Worm (Caenorhabditis elegans) whole organism, early embryonic: Measurements from ENCODE around the gene C34E7.3.

ENCODE experiments used
- aly-1 ChIP-seq: sonication (generic microtip); optimal IDR thresholded peaks from 2 replicates; lab custom pipeline; 2016; ENCODE audit warnings: missing genetic modification characterization, missing compliant biosample characterization
- ama-1 ChIP-seq: fragments of 150-350 bp; optimal IDR thresholded peaks from 2 replicates; lab custom pipeline; 2014
- ceh-36 ChIP-seq: sonication (generic microtip); optimal IDR thresholded peaks from 2 replicates; lab custom pipeline; 2016; ENCODE audit warnings: missing genetic modification characterization, inconsistent platforms, missing compliant biosample characterization
- ets-7 ChIP-seq: sonication (generic microtip); optimal IDR thresholded peaks from 2 replicates; lab custom pipeline; 2016; ENCODE audit warnings: missing genotype, missing genetic modification characterization, missing compliant biosample characterization
- flt-1 ChIP-seq: fragments of 200-800 bp; sonication (Bioruptor generic); IDR thresholded peaks from 2 replicates; pipeline ENCODE4 v1.3.6; 2022; ENCODE audit warnings: missing genetic modification characterization, missing compliant biosample characterization
- hmbx-1 ChIP-seq: sonication (generic microtip); optimal IDR thresholded peaks from 2 replicates; lab custom pipeline; 2016; ENCODE audit warnings: mild to moderate bottlenecking, missing genetic modification characterization, missing compliant biosample characterization
- tra-4 ChIP-seq: sonication (generic microtip); optimal IDR thresholded peaks from 2 replicates; lab custom pipeline; 2017; ENCODE audit warnings: missing genetic modification characterization, missing compliant biosample characterization

DNA sequence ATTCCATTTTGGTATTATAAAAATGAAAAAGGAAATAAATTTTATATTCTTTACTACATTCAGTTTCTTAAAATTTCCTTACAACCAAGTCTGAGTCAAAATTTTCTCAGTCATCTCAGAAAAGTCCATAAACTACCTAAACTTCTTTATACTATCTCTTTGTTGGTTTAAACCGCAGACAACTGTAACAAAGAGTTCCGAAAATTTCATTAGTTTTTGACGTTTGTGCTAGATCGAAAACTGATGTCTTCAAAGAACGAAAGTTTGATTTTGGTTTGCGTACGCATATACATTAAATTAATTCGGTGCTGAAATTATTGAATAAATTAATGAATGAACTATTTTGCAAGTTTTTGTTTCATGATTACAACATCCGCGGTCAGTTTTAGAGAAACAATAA is 28.8 kb downstream of the C34E7.3 start:
- TF ChIP-seq flt-1 (GFP tag; lab: Robert Waterston, UW) (no peak), aly-1 (no peak), ceh-36 (tag; lab: Kevin White, UChicago) (no peak), ama-1 (lab: Kevin White, UChicago) (no peak), hmbx-1 (tag; lab: Kevin White, UChicago) (no peak), ets-7 (no peak), tra-4 (tag; lab: Kevin White, UChicago) (no peak)
